Fruit fly (Drosophila melanogaster) whole organism, embryonic: ENCODE data around the gene mRpS7.

ENCODE experiments used
- Ada2b ChIP-seq: fragments of 200-800 bp; sonication (Bioruptor generic); IDR thresholded peaks from 2 replicates; pipeline ENCODE4 v1.3.6; 2022; ENCODE audit warnings: missing biosample characterization, missing genetic modification characterization
- CG10209 ChIP-seq: fragments of 200-800 bp; sonication (Bioruptor generic); optimal IDR thresholded peaks from 3 replicates; lab custom pipeline; 2017; ENCODE audit warnings: missing biosample characterization, mild to moderate bottlenecking, missing genetic modification characterization, missing genetic modification reagents
- CG1024 ChIP-seq: fragments of 200-800 bp; sonication (Bioruptor generic); IDR thresholded peaks from 2 replicates; pipeline ENCODE4 v1.3.6; 2022; ENCODE audit warnings: missing biosample characterization, missing genetic modification characterization
- CG10565 ChIP-seq: fragments of 200-800 bp; sonication (Bioruptor generic); optimal IDR thresholded peaks from 3 replicates; lab custom pipeline; 2016; ENCODE audit warnings: missing biosample characterization, mild to moderate bottlenecking, missing genetic modification characterization
- CG11085 ChIP-seq: fragments of 200-800 bp; sonication (Bioruptor generic); IDR thresholded peaks from 2 replicates; pipeline ENCODE4 v1.3.6; 2022; ENCODE audit warnings: missing biosample characterization, missing genetic modification characterization
- CG11560 ChIP-seq: fragments of 200-800 bp; sonication (Bioruptor generic); IDR thresholded peaks from 3 replicates; pipeline ENCODE4 v1.3.6; 2022; ENCODE audit warnings: missing biosample characterization, missing genetic modification characterization
- CG11723 ChIP-seq: fragments of 200-800 bp; sonication (Bioruptor generic); optimal IDR thresholded peaks from 2 replicates; lab custom pipeline; 2017; ENCODE audit warnings: missing biosample characterization, mild to moderate bottlenecking, missing genetic modification characterization
- CG12391 ChIP-seq: fragments of 200-800 bp; sonication (Bioruptor generic); optimal IDR thresholded peaks from 3 replicates; lab custom pipeline; 2018; ENCODE audit warnings: missing biosample characterization, mild to moderate bottlenecking, missing genetic modification characterization, moderate library complexity
- CG13296 ChIP-seq: fragments of 200-800 bp; sonication (Bioruptor generic); optimal IDR thresholded peaks from 3 replicates; lab custom pipeline; 2018; ENCODE audit warnings: missing biosample characterization, mild to moderate bottlenecking, missing genetic modification characterization
- CG1529 ChIP-seq: fragments of 200-800 bp; sonication (Bioruptor generic); optimal IDR thresholded peaks from 3 replicates; lab custom pipeline; 2018; ENCODE audit warnings: missing biosample characterization, missing genetic modification characterization
- CG15479 ChIP-seq: fragments of 200-800 bp; sonication (Bioruptor generic); optimal IDR thresholded peaks from 3 replicates; lab custom pipeline; 2019; ENCODE audit warnings: missing biosample characterization, mild to moderate bottlenecking, missing genetic modification characterization, moderate library complexity
- CG16815 ChIP-seq: fragments of 200-800 bp; sonication (Bioruptor generic); optimal IDR thresholded peaks from 3 replicates; lab custom pipeline; 2017; ENCODE audit warnings: missing biosample characterization, mild to moderate bottlenecking, missing genetic modification characterization
- CG17612 ChIP-seq: fragments of 200-800 bp; sonication (Bioruptor generic); IDR thresholded peaks from 2 replicates; pipeline ENCODE4 v1.3.6; 2022; ENCODE audit warnings: missing biosample characterization, missing genetic modification characterization
- CG2678 ChIP-seq: fragments of 200-800 bp; sonication (Bioruptor generic); optimal IDR thresholded peaks from 3 replicates; lab custom pipeline; 2019; ENCODE audit warnings: missing biosample characterization, mild to moderate bottlenecking, missing genetic modification characterization, moderate library complexity
- CG30020 ChIP-seq: fragments of 200-800 bp; optimal IDR thresholded peaks from 2 replicates; lab custom pipeline; 2019; ENCODE audit warnings: missing biosample characterization, mild to moderate bottlenecking, missing genetic modification characterization, moderate library complexity
- CG6683 ChIP-seq: fragments of 200-800 bp; sonication (Bioruptor generic); optimal IDR thresholded peaks from 2 replicates; lab custom pipeline; 2017; ENCODE audit warnings: missing biosample characterization, mild to moderate bottlenecking, missing genetic modification characterization, missing genetic modification reagents
- CG7372 ChIP-seq: fragments of 200-800 bp; sonication (Bioruptor generic); IDR thresholded peaks from 2 replicates; pipeline ENCODE4 v1.3.6; 2022; ENCODE audit warnings: missing biosample characterization, missing genetic modification characterization
- CG9609 ChIP-seq: fragments of 200-800 bp; sonication (Bioruptor generic); optimal IDR thresholded peaks from 3 replicates; lab custom pipeline; 2016; ENCODE audit warnings: missing biosample characterization, missing genetic modification characterization
- CHES-1-like ChIP-seq: fragments of 200-800 bp; sonication (Bioruptor generic); optimal IDR thresholded peaks from 2 replicates; lab custom pipeline; 2016; ENCODE audit warnings: missing biosample characterization, missing genetic modification characterization
- CTCF ChIP-seq: fragments of 200-800 bp; sonication (Bioruptor generic); optimal IDR thresholded peaks from 2 replicates; lab custom pipeline; 2017; ENCODE audit warnings: missing biosample characterization, mild to moderate bottlenecking, missing genetic modification characterization, moderate library complexity
- CkIIα-i1 ChIP-seq: fragments of 200-800 bp; sonication (Bioruptor generic); IDR thresholded peaks from 2 replicates; pipeline ENCODE4 v1.3.6; 2022; ENCODE audit warnings: missing biosample characterization, missing genetic modification characterization
- D19A ChIP-seq: fragments of 200-800 bp; optimal IDR thresholded peaks from 3 replicates; lab custom pipeline; 2019; ENCODE audit warnings: missing biosample characterization, mild to moderate bottlenecking, missing genetic modification characterization, moderate library complexity
- E2f1 ChIP-seq: fragments of 200-800 bp; sonication (Bioruptor generic); IDR thresholded peaks from 2 replicates; pipeline ENCODE4 v1.3.6; 2022; ENCODE audit warnings: missing biosample characterization, missing genetic modification characterization
- MESR4 ChIP-seq: fragments of 200-800 bp; sonication (Bioruptor generic); optimal IDR thresholded peaks from 2 replicates; lab custom pipeline; 2018; ENCODE audit warnings: missing biosample characterization, mild to moderate bottlenecking, missing genetic modification characterization, moderate library complexity
- Oaz ChIP-seq: fragments of 200-800 bp; sonication (Bioruptor generic); IDR thresholded peaks from 2 replicates; pipeline ENCODE4 v1.3.6; 2022; ENCODE audit warnings: missing biosample characterization, missing genetic modification characterization
- Opbp ChIP-seq: fragments of 200-800 bp; sonication (Bioruptor generic); IDR thresholded peaks from 3 replicates; pipeline ENCODE4 v1.3.6; 2022; ENCODE audit warnings: missing biosample characterization, missing genetic modification characterization; ENCODE audit not compliant: partially characterized antibody
- Ptx1 ChIP-seq: fragments of 200-800 bp; sonication (Bioruptor generic); IDR thresholded peaks from 2 replicates; pipeline ENCODE4 v1.3.6; 2022; ENCODE audit warnings: missing biosample characterization, missing genetic modification characterization
- YL-1 ChIP-seq: fragments of 200-800 bp; sonication (Bioruptor generic); optimal IDR thresholded peaks from 3 replicates; lab custom pipeline; 2017; ENCODE audit warnings: missing biosample characterization, mild to moderate bottlenecking, missing genetic modification characterization
- ato ChIP-seq: fragments of 200-800 bp; sonication (Bioruptor generic); IDR thresholded peaks from 2 replicates; pipeline ENCODE4 v1.3.6; 2022; ENCODE audit warnings: missing biosample characterization, missing genetic modification characterization; ENCODE audit not compliant: partially characterized antibody
- ci ChIP-seq: fragments of 200-800 bp; sonication (Bioruptor generic); IDR thresholded peaks from 3 replicates; pipeline ENCODE4 v1.3.6; 2022; ENCODE audit warnings: missing biosample characterization, missing genetic modification characterization
- cwo ChIP-seq: fragments of 200-800 bp; sonication (Bioruptor generic); optimal IDR thresholded peaks from 3 replicates; lab custom pipeline; 2017; ENCODE audit warnings: missing biosample characterization, missing genetic modification characterization, mild to moderate bottlenecking, moderate library complexity, missing genetic modification reagents
- dati ChIP-seq: fragments of 200-800 bp; sonication (Bioruptor generic); IDR thresholded peaks from 2 replicates; pipeline ENCODE4 v1.3.6; 2022; ENCODE audit warnings: missing biosample characterization, missing genetic modification characterization
- eve ChIP-seq, 2 experiments: fragments of >200 bp; optimal IDR thresholded peaks; 2 replicates each; lab custom pipeline; 2017; ENCODE audit warnings: missing biosample characterization in 2 of 2, missing genetic modification characterization in 2 of 2
- exex ChIP-seq: fragments of 200-800 bp; sonication (Bioruptor generic); optimal IDR thresholded peaks from 4 replicates; lab custom pipeline; 2018; ENCODE audit warnings: missing biosample characterization, mild to moderate bottlenecking, missing genetic modification characterization, moderate library complexity
- grau ChIP-seq: fragments of 200-800 bp; optimal IDR thresholded peaks from 3 replicates; lab custom pipeline; 2019; ENCODE audit warnings: missing biosample characterization, mild to moderate bottlenecking, missing genetic modification characterization, moderate library complexity
- insv ChIP-seq, 2 experiments: fragments of 200-800 bp; sonication (Bioruptor generic); optimal IDR thresholded peaks; 3 replicates each; lab custom pipeline; 2016 to 2018; ENCODE audit warnings: missing biosample characterization in 2 of 2, missing genetic modification characterization in 2 of 2
- lov ChIP-seq, 2 experiments: fragments of 200-800 bp in 1 of 2; fragments of >200 bp in 1 of 2; sonication (Bioruptor generic) in 1 of 2; IDR thresholded peaks in 1 of 2; optimal IDR thresholded peaks in 1 of 2; 2 replicates in 1 of 2; 3 replicates in 1 of 2; pipeline versions ENCODE4 v1.3.6 to Lab custom; 2017 to 2022; ENCODE audit warnings: missing biosample characterization in 1 of 2, missing genetic modification characterization in 1 of 2
- mam ChIP-seq: fragments of 200-800 bp; sonication (Bioruptor generic); optimal IDR thresholded peaks from 3 replicates; lab custom pipeline; 2016; ENCODE audit warnings: missing biosample characterization, missing genetic modification characterization
- nau ChIP-seq: fragments of 200-800 bp; sonication (Bioruptor generic); optimal IDR thresholded peaks from 3 replicates; lab custom pipeline; 2017; ENCODE audit warnings: missing biosample characterization, mild to moderate bottlenecking, missing genetic modification characterization, missing genetic modification reagents
- onecut ChIP-seq: fragments of 200-800 bp; sonication (Bioruptor generic); IDR thresholded peaks from 2 replicates; pipeline ENCODE4 v1.3.6; 2022; ENCODE audit warnings: missing biosample characterization, missing genetic modification characterization
- prd ChIP-seq, 3 experiments: fragments of >200 bp in 2 of 3; fragments of 200-800 bp in 1 of 3; sonication (Bioruptor generic) in 1 of 3; optimal IDR thresholded peaks in 2 of 3; IDR thresholded peaks in 1 of 3; 2 replicates in 2 of 3; 3 replicates in 1 of 3; pipeline versions ENCODE4 v1.3.6 to Lab custom; 2017 to 2022; ENCODE audit warnings: missing biosample characterization in 1 of 3, missing genetic modification characterization in 1 of 3
- pum ChIP-seq: fragments of 200-800 bp; sonication (Bioruptor generic); optimal IDR thresholded peaks from 2 replicates; lab custom pipeline; 2016; ENCODE audit warnings: missing biosample characterization, missing genetic modification characterization
- pzg ChIP-seq: fragments of 200-800 bp; sonication (Bioruptor generic); optimal IDR thresholded peaks from 3 replicates; lab custom pipeline; 2018; ENCODE audit warnings: missing biosample characterization, mild to moderate bottlenecking, missing genetic modification characterization, moderate library complexity
- ranshi ChIP-seq: fragments of 200-800 bp; sonication (Bioruptor generic); IDR thresholded peaks from 2 replicates; pipeline ENCODE4 v1.3.6; 2022; ENCODE audit warnings: missing biosample characterization, missing genetic modification characterization
- sc ChIP-seq, 3 experiments: fragments of >200 bp in 2 of 3; fragments of 200-800 bp in 1 of 3; sonication (Bioruptor generic) in 1 of 3; optimal IDR thresholded peaks; 2 replicates in 2 of 3; 3 replicates in 1 of 3; lab custom pipeline; 2017; ENCODE audit warnings: mild to moderate bottlenecking in 1 of 3, missing biosample characterization in 1 of 3, missing genetic modification characterization in 1 of 3, missing genetic modification reagents in 1 of 3
- sisA ChIP-seq: fragments of 200-800 bp; sonication (Bioruptor generic); IDR thresholded peaks from 2 replicates; pipeline ENCODE4 v1.3.6; 2022; ENCODE audit warnings: missing biosample characterization, missing genetic modification characterization
- ssp ChIP-seq: fragments of 200-800 bp; sonication (Bioruptor generic); IDR thresholded peaks from 2 replicates; pipeline ENCODE4 v1.3.6; 2022; ENCODE audit warnings: missing biosample characterization, missing genetic modification characterization
- vfl ChIP-seq: fragments of 200-800 bp; sonication (Bioruptor generic); optimal IDR thresholded peaks from 2 replicates; lab custom pipeline; 2016; ENCODE audit warnings: missing biosample characterization, missing genetic modification characterization
- z ChIP-seq: fragments of 200-800 bp; sonication (Bioruptor generic); IDR thresholded peaks from 3 replicates; pipeline ENCODE4 v1.3.6; 2022; ENCODE audit warnings: missing biosample characterization, missing genetic modification characterization

Gene mRpS7

DNA sequence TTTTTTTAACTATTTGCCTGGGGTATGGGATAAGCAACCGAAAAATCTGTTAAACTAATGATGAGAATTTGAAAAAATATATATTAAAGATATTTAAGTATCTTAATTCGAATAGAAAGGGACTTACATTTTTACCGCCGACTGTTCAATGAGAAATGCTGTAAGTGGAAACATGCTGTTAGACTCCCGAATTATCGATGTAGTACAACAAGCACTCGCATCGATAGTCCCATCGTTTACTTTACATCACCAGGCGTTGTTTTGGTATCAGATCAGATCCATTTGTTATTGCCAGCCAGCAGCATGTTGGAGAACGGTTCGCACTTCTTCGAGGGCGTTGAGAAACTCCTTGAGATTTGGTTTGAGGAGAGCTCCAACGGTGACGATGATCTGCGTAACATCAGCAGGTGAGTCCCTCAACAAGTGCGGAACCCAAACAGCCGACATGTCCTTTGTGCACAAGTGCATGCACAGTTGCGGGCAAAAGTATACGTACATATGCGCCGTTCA lies 47.2 kb upstream of the mRpS7 start, which contains the start of gene SamDC (continued):
- TF ChIP-seq CG11560 (no peak), CG11085 (GFP tag; lab: Robert Waterston, UW) (no peak), CG1529 (GFP tag; lab: Kevin White, UChicago) (no peak), CG17612 (GFP tag; lab: Robert Waterston, UW) (no peak), sc (optimal IDR thresholded peaks at IDR 0.05; lab: Kevin White, UChicago) (no peak), sc (GFP tag; optimal IDR thresholded peaks at IDR 0.05; lab: Kevin White, UChicago) (no peak), insv (GFP tag; optimal IDR thresholded peaks at IDR 0.05; lab: Kevin White, UChicago) (peak in 1 of 2 experiments; percentile 31), prd (optimal IDR thresholded peaks at IDR 0.05; lab: Kevin White, UChicago) (no peak), prd (GFP tag; IDR thresholded peaks at IDR 0.05; lab: Robert Waterston, UW) (no peak; the same call in 1 of the 3 replicates), CG10565 (GFP tag; lab: Kevin White, UChicago) (no peak), CG16815 (GFP tag; lab: Kevin White, UChicago) (peak; percentile 7), CHES-1-like (GFP tag; lab: Kevin White, UChicago) (no peak), CG7372 (GFP tag; lab: Robert Waterston, UW) (no peak), ato (GFP tag; lab: Robert Waterston, UW) (peak; percentile 79), CTCF (GFP tag; lab: Kevin White, UChicago) (no peak), grau (tag; lab: Kevin White, UChicago) (peak; percentile 62), MESR4 (GFP tag; lab: Kevin White, UChicago) (peak; percentile 88), pzg (GFP tag; lab: Kevin White, UChicago) (peak; percentile 88), onecut (GFP tag; lab: Robert Waterston, UW) (0 out of 2 replicates have a peak, but pooled peaks have one; percentile 26), ssp (GFP tag; lab: Robert Waterston, UW) (peak; percentile 98), Ada2b (GFP tag; lab: Robert Waterston, UW) (peak; percentile 63), YL-1 (GFP tag; lab: Kevin White, UChicago) (peak; percentile 61), ci (peak; percentile 66; the same call in 2 of the 3 replicates), D19A (tag; lab: Kevin White, UChicago) (peak; percentile 55), Opbp (GFP tag; lab: Robert Waterston, UW) (peak; percentile 83), Ptx1 (GFP tag; lab: Robert Waterston, UW) (peak; percentile 44), sisA (no peak), vfl (GFP tag; lab: Kevin White, UChicago) (no peak), mam (GFP tag; lab: Kevin White, UChicago) (peak; percentile 54), CG30020 (tag; lab: Kevin White, UChicago) (peak; percentile 97), nau (GFP tag; lab: Kevin White, UChicago) (no peak), pum (GFP tag; lab: Kevin White, UChicago) (no peak), CG11723 (GFP tag; lab: Kevin White, UChicago) (peak; percentile 1), CG12391 (peak; percentile 71), z (GFP tag; lab: Robert Waterston, UW) (no peak), dati (no peak), lov (optimal IDR thresholded peaks at IDR 0.05; lab: Kevin White, UChicago) (no peak), lov (GFP tag; IDR thresholded peaks at IDR 0.05; lab: Robert Waterston, UW) (no peak), ranshi (no peak), CkIIα-i1 (GFP tag; lab: Robert Waterston, UW) (no peak)

DNA sequence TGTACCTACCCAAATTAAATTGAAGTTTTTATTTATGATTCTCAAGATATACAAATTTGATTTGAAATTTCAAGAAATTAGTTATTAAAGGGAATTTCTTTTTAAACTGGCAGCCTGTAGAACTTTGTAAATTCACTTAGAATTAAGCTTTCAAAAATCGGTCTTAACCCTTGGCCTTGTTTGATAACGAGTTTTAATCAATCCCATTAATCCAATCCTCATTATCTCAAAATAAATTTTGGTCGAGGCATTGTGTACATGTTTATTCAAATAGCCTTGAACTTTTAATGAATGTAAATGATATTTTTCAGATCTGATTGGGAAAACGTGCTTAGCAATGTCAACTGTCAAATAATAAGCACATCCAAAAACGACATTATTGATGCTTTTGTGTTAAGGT lies 46.6 kb upstream of the mRpS7 start:
- no peak for TF ChIP-seq CG15479
- TF ChIP-seq eve (GFP tag; optimal IDR thresholded peaks at IDR 0.05; lab: Kevin White, UChicago) = peak in 1 of 2 experiments; percentile 24
- no peak for TF ChIP-seq CG10209 (GFP tag; lab: Kevin White, UChicago)
- TF ChIP-seq exex (tag; lab: Kevin White, UChicago) = peak; percentile 6
- no peak for TF ChIP-seq CG10565 (GFP tag; lab: Kevin White, UChicago)
- no peak for TF ChIP-seq CG9609
- no peak for TF ChIP-seq CG6683 (GFP tag; lab: Kevin White, UChicago)
- TF ChIP-seq CG13296 = no peak
- no peak for TF ChIP-seq CG2678
- no peak for TF ChIP-seq Oaz (GFP tag; lab: Robert Waterston, UW)
- no peak for TF ChIP-seq E2f1
- no peak for TF ChIP-seq CG1024 (GFP tag; lab: Robert Waterston, UW)
- peak; percentile 14 for TF ChIP-seq cwo (GFP tag; lab: Kevin White, UChicago)
- TF ChIP-seq, all 482 proteins: peak for 3
